Worm (Caenorhabditis elegans) whole organism, L3 larva: ENCODE measurements around the gene F01D5.7.
A peak's percentile ranks its signal among the peaks of the same experiment; 100 is the strongest.

ENCODE experiments used
- R02D3.7 ChIP-seq: fragments of 150-350 bp; optimal IDR thresholded peaks from 2 replicates; lab custom pipeline; 2014; ENCODE audit warnings: missing biosample characterization, missing genetic modification characterization
- ZK546.5 ChIP-seq: sonication (generic microtip); optimal IDR thresholded peaks from 2 replicates; lab custom pipeline; 2017; ENCODE audit warnings: missing biosample characterization, missing genetic modification characterization
- aly-2 ChIP-seq: fragments of 150-350 bp; optimal IDR thresholded peaks from 2 replicates; lab custom pipeline; 2014; ENCODE audit warnings: missing biosample characterization, missing genetic modification characterization
- ama-1 ChIP-seq: fragments of 150-350 bp; optimal IDR thresholded peaks from 2 replicates; lab custom pipeline; 2018
- ceh-82 ChIP-seq: fragments of 150-350 bp; optimal IDR thresholded peaks from 2 replicates; lab custom pipeline; 2014; ENCODE audit warnings: missing biosample characterization, missing genetic modification characterization
- ceh-9 ChIP-seq: sonication (generic microtip); optimal IDR thresholded peaks from 2 replicates; lab custom pipeline; 2018; ENCODE audit warnings: missing biosample characterization, missing genetic modification characterization
- daf-12 ChIP-seq: fragments of 150-350 bp; optimal IDR thresholded peaks from 2 replicates; lab custom pipeline; 2014; ENCODE audit warnings: missing biosample characterization, missing genetic modification reagents, missing genetic modification characterization
- egl-27 ChIP-seq: sonication (generic microtip); optimal IDR thresholded peaks from 4 replicates; lab custom pipeline; 2017; ENCODE audit warnings: missing biosample characterization, missing genetic modification reagents, missing genetic modification characterization
- elt-2 ChIP-seq: sonication (generic microtip); optimal IDR thresholded peaks from 2 replicates; lab custom pipeline; 2016; ENCODE audit warnings: missing genetic modification reagents, mild to moderate bottlenecking, missing genetic modification characterization, missing compliant biosample characterization
- elt-3 ChIP-seq, 3 experiments: fragments of 150-350 bp in 1 of 3; sonication (generic microtip) in 2 of 3; optimal IDR thresholded peaks; 2 replicates in 2 of 3; 4 replicates in 1 of 3; lab custom pipeline; 2014 to 2017; ENCODE audit warnings: missing biosample characterization in 3 of 3, missing genetic modification characterization in 3 of 3
- eor-1 ChIP-seq, 2 experiments: fragments of 150-350 bp; optimal IDR thresholded peaks; 2 replicates each; lab custom pipeline; 2014 to 2018; ENCODE audit warnings: missing biosample characterization in 2 of 2, missing genetic modification characterization in 2 of 2
- fkh-10 ChIP-seq: sonication (generic microtip); optimal IDR thresholded peaks from 2 replicates; lab custom pipeline; 2017; ENCODE audit warnings: missing biosample characterization, missing genetic modification reagents, missing genetic modification characterization
- fkh-2 ChIP-seq: fragments of 150-350 bp; optimal IDR thresholded peaks from 2 replicates; lab custom pipeline; 2014; ENCODE audit warnings: missing biosample characterization, missing genetic modification reagents, missing genetic modification characterization
- fos-1 ChIP-seq: fragments of 150-350 bp; optimal IDR thresholded peaks from 2 replicates; lab custom pipeline; 2014; ENCODE audit warnings: missing biosample characterization, missing genetic modification characterization
- hmg-11 ChIP-seq: sonication (generic microtip); optimal IDR thresholded peaks from 2 replicates; lab custom pipeline; 2016; ENCODE audit warnings: missing genetic modification characterization, missing compliant biosample characterization
- jun-1 ChIP-seq: fragments of 150-350 bp; optimal IDR thresholded peaks from 2 replicates; lab custom pipeline; 2014; ENCODE audit warnings: missing biosample characterization, missing genetic modification reagents, missing genetic modification characterization
- lin-15B ChIP-seq: fragments of 150-350 bp; optimal IDR thresholded peaks from 2 replicates; lab custom pipeline; 2014; ENCODE audit warnings: missing biosample characterization, missing genetic modification characterization
- lin-39 ChIP-seq: fragments of 150-350 bp; optimal IDR thresholded peaks from 2 replicates; lab custom pipeline; 2018; ENCODE audit warnings: missing biosample characterization, missing genetic modification reagents, missing genetic modification characterization
- lsy-12 ChIP-seq: sonication (generic microtip); optimal IDR thresholded peaks from 2 replicates; lab custom pipeline; 2016; ENCODE audit warnings: mild to moderate bottlenecking, missing genetic modification characterization, missing compliant biosample characterization
- mml-1 ChIP-seq: fragments of 150-350 bp; sonication (generic microtip); optimal IDR thresholded peaks from 3 replicates; lab custom pipeline; 2014; ENCODE audit warnings: missing biosample characterization, missing genetic modification characterization
- nfya-1 ChIP-seq: sonication (generic microtip); optimal IDR thresholded peaks from 2 replicates; lab custom pipeline; 2017; ENCODE audit warnings: missing genetic modification characterization, mild to moderate bottlenecking, missing compliant biosample characterization, antibody characterized with exemption, moderate library complexity; ENCODE audit not compliant: insufficient read depth
- nhr-12 ChIP-seq: fragments of 150-350 bp; optimal IDR thresholded peaks from 2 replicates; lab custom pipeline; 2014; ENCODE audit warnings: missing biosample characterization, missing genetic modification characterization
- nhr-237 ChIP-seq: fragments of 150-350 bp; optimal IDR thresholded peaks from 2 replicates; lab custom pipeline; 2014; ENCODE audit warnings: missing biosample characterization, missing genetic modification characterization
- nhr-25 ChIP-seq: sonication (generic microtip); optimal IDR thresholded peaks from 2 replicates; lab custom pipeline; 2017; ENCODE audit warnings: missing biosample characterization, missing genetic modification characterization
- nhr-43 ChIP-seq: sonication (generic microtip); optimal IDR thresholded peaks from 2 replicates; lab custom pipeline; 2016; ENCODE audit warnings: mild to moderate bottlenecking, missing genetic modification characterization, missing compliant biosample characterization; ENCODE audit not compliant: poor library complexity, severe bottlenecking
- nhr-77 ChIP-seq: fragments of 150-350 bp; optimal IDR thresholded peaks from 2 replicates; lab custom pipeline; 2014; ENCODE audit warnings: missing biosample characterization, missing genetic modification characterization
- pqm-1 ChIP-seq: fragments of 150-350 bp; optimal IDR thresholded peaks from 2 replicates; lab custom pipeline; 2017; ENCODE audit warnings: missing biosample characterization, missing genetic modification characterization, inconsistent platforms
- sea-2 ChIP-seq: fragments of 150-350 bp; sonication (generic microtip); optimal IDR thresholded peaks from 4 replicates; lab custom pipeline; 2014; ENCODE audit warnings: missing biosample characterization, missing genetic modification reagents, missing genetic modification characterization
- skn-1 ChIP-seq: fragments of 150-350 bp; optimal IDR thresholded peaks from 2 replicates; lab custom pipeline; 2014; ENCODE audit warnings: missing biosample characterization, missing genetic modification characterization
- snpc-4 ChIP-seq: fragments of 150-350 bp; optimal IDR thresholded peaks from 2 replicates; lab custom pipeline; 2014; ENCODE audit warnings: missing biosample characterization, missing genetic modification characterization
- tbx-2 ChIP-seq: sonication (generic microtip); optimal IDR thresholded peaks from 2 replicates; lab custom pipeline; 2016; ENCODE audit warnings: mild to moderate bottlenecking, missing genetic modification characterization, missing compliant biosample characterization
- unc-39 ChIP-seq: sonication (generic microtip); optimal IDR thresholded peaks from 4 replicates; lab custom pipeline; 2017; ENCODE audit warnings: missing biosample characterization, missing genetic modification characterization
- zag-1 ChIP-seq: fragments of 150-350 bp; optimal IDR thresholded peaks from 2 replicates; lab custom pipeline; 2014; ENCODE audit warnings: missing biosample characterization, missing genetic modification characterization
- ztf-11 ChIP-seq: fragments of 150-350 bp; optimal IDR thresholded peaks from 2 replicates; lab custom pipeline; 2014; ENCODE audit warnings: missing biosample characterization, missing genetic modification characterization

F01D5.7 gene

DNA sequence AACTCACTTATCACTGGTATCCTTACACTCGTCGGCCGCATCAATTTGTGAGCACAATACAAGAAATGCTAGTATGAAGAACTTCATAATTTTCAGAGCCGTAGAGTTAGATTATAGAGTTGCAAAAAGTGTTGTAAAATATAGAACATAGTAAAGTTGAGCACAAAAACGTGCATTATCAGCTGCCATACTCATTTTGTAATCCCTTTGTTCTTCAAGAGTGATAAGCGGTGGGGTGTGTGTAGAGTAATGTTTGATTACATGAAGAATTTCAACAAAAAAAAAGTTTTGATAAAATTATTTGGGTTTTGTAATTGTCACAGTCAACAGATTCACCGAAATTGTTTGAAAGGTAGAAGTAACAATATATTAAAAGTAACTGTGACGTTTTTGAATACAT, 25.5 kb upstream of the F01D5.7 start, which contains the start of the genes Y39G8B.13 and Y39G8B.10:
Gene Y39G8B.13 (minus strand): TSS at position 125 of the 400 bp plus-strand sequence.
Gene Y39G8B.10 (minus strand): TSS at position 193 of the 400 bp plus-strand sequence.
- TF ChIP-seq elt-2 (peak; percentile 86), nhr-43 (tag; lab: Kevin White, UChicago) (no peak), pqm-1 (tag; lab: Kevin White, UChicago) (peak; percentile 78)

DNA sequence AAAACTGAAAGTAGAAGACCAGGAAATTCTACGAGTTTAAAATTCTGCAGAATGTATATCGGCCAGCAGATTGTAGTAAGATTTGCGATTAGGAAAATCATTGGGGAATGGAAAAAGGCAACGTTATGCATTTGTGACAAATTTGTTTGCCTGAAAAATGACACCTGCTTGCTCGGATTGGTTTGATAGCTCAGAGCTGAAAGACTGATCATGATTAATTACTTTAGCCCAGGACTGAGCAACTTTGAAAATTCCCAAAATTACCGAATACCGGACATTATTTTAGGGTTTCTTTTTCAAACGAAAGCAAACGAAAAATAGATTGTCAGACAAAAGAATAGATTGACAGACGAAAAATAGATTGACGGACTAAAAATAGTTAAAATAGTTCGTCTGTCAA, 23.9 kb upstream of the F01D5.7 start, which contains the start of gene sre-47:
Gene sre-47 (minus strand): TSS at position 101 of the 400 bp plus-strand sequence.
- no peak for TF ChIP-seq fos-1 (tag; lab: Kevin White, UChicago)
- TF ChIP-seq nhr-237: no peak
- no peak for TF ChIP-seq pqm-1 (tag; lab: Kevin White, UChicago)
- no peak for TF ChIP-seq elt-3 (tag; optimal IDR thresholded peaks at IDR 0.05; lab: Kevin White, UChicago)
- TF ChIP-seq nhr-12 (tag; lab: Kevin White, UChicago): no peak
- no peak for TF ChIP-seq egl-27 (tag; lab: Kevin White, UChicago)
- TF ChIP-seq nhr-43 (tag; lab: Kevin White, UChicago): no peak
- no peak for TF ChIP-seq tbx-2 (tag; lab: Kevin White, UChicago)
- no peak for TF ChIP-seq snpc-4
- TF ChIP-seq eor-1 (tag; optimal IDR thresholded peaks at IDR 0.05; lab: Kevin White, UChicago): no peak
- TF ChIP-seq daf-12: no peak
- no peak for TF ChIP-seq sea-2
- no peak for TF ChIP-seq jun-1 (tag; lab: Kevin White, UChicago)
- TF ChIP-seq nhr-25 (tag; lab: Kevin White, UChicago): no peak
- no peak for TF ChIP-seq ama-1 (lab: Kevin White, UChicago)
- no peak for TF ChIP-seq ceh-9 (tag; lab: Kevin White, UChicago)
- TF ChIP-seq nhr-77 (tag; lab: Kevin White, UChicago): no peak
- no peak for TF ChIP-seq nfya-1 (tag; lab: Kevin White, UChicago)

DNA sequence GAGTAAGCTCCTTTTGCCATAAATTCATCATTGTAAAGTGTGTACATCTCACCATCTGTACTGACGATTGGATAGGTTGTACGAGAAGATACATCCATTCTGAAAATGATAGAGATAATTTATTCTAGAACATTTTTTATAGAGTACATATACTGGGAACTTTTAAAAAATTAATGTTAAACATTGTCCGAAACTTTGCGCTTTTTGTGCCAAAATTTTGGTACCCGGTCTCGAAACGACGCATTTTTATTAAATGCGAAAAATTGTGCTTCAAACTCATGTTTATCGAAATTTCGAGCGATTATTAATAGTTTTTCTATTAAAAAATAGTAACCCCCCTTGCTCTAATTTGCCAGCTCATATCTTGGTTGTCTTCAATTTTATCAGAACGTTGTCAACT, 16.7 kb upstream of the F01D5.7 start, which contains the start of gene Y39G8B.5:
Gene Y39G8B.5 (minus strand): TSS at position 101 of the 400 bp plus-strand sequence.
- no peak for TF ChIP-seq fkh-2
- TF ChIP-seq unc-39: no peak
- TF ChIP-seq lin-39 (tag; lab: Kevin White, UChicago): no peak
- TF ChIP-seq R02D3.7 (tag; lab: Kevin White, UChicago): no peak
- no peak for TF ChIP-seq ZK546.5 (tag; lab: Kevin White, UChicago)
- TF ChIP-seq jun-1 (tag; lab: Kevin White, UChicago): no peak
- no peak for TF ChIP-seq egl-27 (tag; lab: Kevin White, UChicago)
- TF ChIP-seq, all 47 proteins: peak for 0

DNA sequence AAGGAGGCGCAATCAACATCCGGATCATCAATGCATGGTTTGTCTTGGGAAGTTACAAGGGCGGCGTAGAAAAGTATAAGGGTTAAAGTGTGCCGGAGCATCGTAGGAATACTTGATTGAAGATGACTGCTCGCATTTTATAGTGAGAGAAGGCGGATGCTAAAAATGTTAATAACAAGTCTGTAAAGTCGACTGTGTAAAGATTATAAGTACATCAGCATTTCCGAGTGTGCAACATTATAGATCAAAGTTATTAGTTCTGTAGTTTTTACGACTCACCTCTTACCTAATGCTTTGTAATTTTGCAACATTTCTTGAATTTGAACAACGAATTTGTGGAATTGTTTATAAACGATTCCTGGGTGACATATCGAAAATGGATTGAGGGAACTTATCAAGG, 13.5 kb upstream of the F01D5.7 start, which contains the start of gene Y39G8B.7:
Gene Y39G8B.7 (minus strand): TSS at position 101 of the 400 bp plus-strand sequence.
- TF ChIP-seq lsy-12 (tag; lab: Kevin White, UChicago) (no peak), pqm-1 (tag; lab: Kevin White, UChicago) (no peak)
- TF ChIP-seq, all 47 proteins: peak for 0

DNA sequence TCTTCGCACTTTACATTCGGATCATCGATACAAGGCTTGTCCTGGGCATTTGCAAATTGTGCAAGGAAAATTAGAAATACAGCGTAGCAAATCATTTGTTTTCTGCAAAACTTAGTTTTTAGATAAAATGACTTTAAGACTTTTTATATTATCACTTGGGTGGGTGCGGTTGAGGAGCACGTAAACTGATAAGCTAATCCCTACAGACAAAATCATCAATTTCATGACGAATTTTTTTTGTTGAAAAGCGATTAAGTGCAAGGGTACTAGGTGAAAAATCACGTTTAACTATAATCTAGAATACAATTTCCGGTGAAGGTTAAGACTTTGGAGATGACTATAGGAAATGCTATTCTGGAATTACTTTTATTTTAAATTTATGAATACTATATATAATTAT, 11.0 kb upstream of the F01D5.7 start, which contains the start of gene F01D5.1:
Gene F01D5.1 (minus strand): TSS at position 105 of the 400 bp plus-strand sequence.
- TF ChIP-seq hmg-11 (no peak), aly-2 (tag; lab: Kevin White, UChicago) (no peak), lin-15B (tag; lab: Kevin White, UChicago) (no peak), R02D3.7 (tag; lab: Kevin White, UChicago) (no peak), nhr-25 (tag; lab: Kevin White, UChicago) (no peak), ceh-82 (no peak), skn-1 (tag; lab: Kevin White, UChicago) (no peak), nfya-1 (tag; lab: Kevin White, UChicago) (no peak), fkh-10 (no peak), elt-2 (peak; percentile 75), sea-2 (no peak), zag-1 (tag; lab: Kevin White, UChicago) (no peak), mml-1 (no peak), pqm-1 (tag; lab: Kevin White, UChicago) (peak; percentile 64), ztf-11 (no peak)
